Worm (Caenorhabditis elegans) whole organism, L4 larva: ENCODE measurements around the gene R11D1.2.

ENCODE experiments used
- F26F4.8 ChIP-seq: fragments of 200-800 bp; sonication (Bioruptor generic); conservative IDR thresholded peaks from 2 replicates; pipeline ENCODE4 v1.3.6; 2022; ENCODE audit warnings: missing genetic modification characterization, missing compliant biosample characterization
- F37D6.2 ChIP-seq: sonication (generic microtip); optimal IDR thresholded peaks from 2 replicates; lab custom pipeline; 2016; ENCODE audit warnings: mild to moderate bottlenecking, missing genetic modification characterization, missing compliant biosample characterization
- T20F7.1 ChIP-seq: fragments of 200-800 bp; sonication (Bioruptor generic); optimal IDR thresholded peaks from 2 replicates; lab custom pipeline; 2018; ENCODE audit warnings: mild to moderate bottlenecking, missing genetic modification characterization, missing compliant biosample characterization
- T26A8.4 ChIP-seq: fragments of 200-800 bp; sonication (Bioruptor generic); IDR thresholded peaks from 2 replicates; pipeline ENCODE4 v1.3.6; 2022; ENCODE audit warnings: missing genetic modification characterization, missing compliant biosample characterization
- Y105C5A.15 ChIP-seq: fragments of 200-800 bp; sonication (Bioruptor generic); IDR thresholded peaks from 2 replicates; pipeline ENCODE4 v1.3.6; 2022; ENCODE audit warnings: missing genetic modification characterization, missing compliant biosample characterization
- Y75B8A.6 ChIP-seq: fragments of 200-800 bp; sonication (Bioruptor generic); IDR thresholded peaks from 2 replicates; pipeline ENCODE4 v1.3.6; 2022; ENCODE audit warnings: missing genetic modification reagents, missing genetic modification characterization, missing compliant biosample characterization
- ZK337.2 ChIP-seq: fragments of 200-800 bp; sonication (Bioruptor generic); IDR thresholded peaks from 2 replicates; pipeline ENCODE4 v1.3.6; 2022; ENCODE audit warnings: missing genetic modification reagents, missing genetic modification characterization, missing compliant biosample characterization
- ZK546.5 ChIP-seq, 2 experiments: sonication (generic microtip); optimal IDR thresholded peaks; 2 replicates each; lab custom pipeline; 2017; ENCODE audit warnings: missing biosample characterization in 2 of 2, missing genetic modification characterization in 2 of 2
- ama-1 ChIP-seq: fragments of 150-350 bp; optimal IDR thresholded peaks from 2 replicates; lab custom pipeline; 2014; ENCODE audit warnings: inconsistent platforms, mixed read lengths
- arid-1 ChIP-seq: fragments of 200-800 bp; sonication (Bioruptor generic); conservative IDR thresholded peaks from 2 replicates; pipeline ENCODE4 v1.3.6; 2022; ENCODE audit warnings: missing genetic modification reagents, missing genetic modification characterization, missing compliant biosample characterization
- attf-4 ChIP-seq: sonication (generic microtip); optimal IDR thresholded peaks from 3 replicates; lab custom pipeline; 2017; ENCODE audit warnings: missing biosample characterization, missing genetic modification characterization
- ceh-20 ChIP-seq: fragments of 200-800 bp; sonication (Bioruptor generic); IDR thresholded peaks from 2 replicates; pipeline ENCODE4 v1.3.6; 2022; ENCODE audit warnings: missing genetic modification reagents, missing genetic modification characterization, missing compliant biosample characterization
- ceh-28 ChIP-seq: fragments of 150-350 bp; optimal IDR thresholded peaks from 2 replicates; lab custom pipeline; 2014; ENCODE audit warnings: missing biosample characterization, missing genetic modification reagents, missing genetic modification characterization
- cey-2 ChIP-seq: sonication (generic microtip); optimal IDR thresholded peaks from 3 replicates; lab custom pipeline; 2017; ENCODE audit warnings: missing genetic modification characterization, mild to moderate bottlenecking, missing compliant biosample characterization, antibody characterized with exemption, borderline replicate concordance; ENCODE audit not compliant: insufficient read depth
- ctbp-1 ChIP-seq: fragments of 200-800 bp; sonication (Bioruptor generic); IDR thresholded peaks from 2 replicates; pipeline ENCODE4 v1.3.6; 2022; ENCODE audit warnings: missing genetic modification reagents, missing genetic modification characterization, missing compliant biosample characterization
- dmd-6 ChIP-seq: fragments of 200-800 bp; sonication (Bioruptor generic); IDR thresholded peaks from 2 replicates; pipeline ENCODE4 v1.3.6; 2022; ENCODE audit warnings: missing genetic modification reagents, missing genetic modification characterization, missing compliant biosample characterization
- dmd-8 ChIP-seq: fragments of 200-800 bp; sonication (Bioruptor generic); IDR thresholded peaks from 2 replicates; pipeline ENCODE4 v1.3.6; 2022; ENCODE audit warnings: missing genetic modification characterization, missing compliant biosample characterization
- dpl-1 ChIP-seq: fragments of 150-350 bp; optimal IDR thresholded peaks from 2 replicates; lab custom pipeline; 2014; ENCODE audit warnings: missing biosample characterization, missing genetic modification reagents, missing genetic modification characterization
- duxl-1 ChIP-seq: sonication (generic microtip); optimal IDR thresholded peaks from 2 replicates; lab custom pipeline; 2016; ENCODE audit warnings: mild to moderate bottlenecking, missing genetic modification characterization, moderate library complexity, missing compliant biosample characterization; ENCODE audit not compliant: poor library complexity
- dve-1 ChIP-seq: sonication (generic microtip); optimal IDR thresholded peaks from 2 replicates; lab custom pipeline; 2017; ENCODE audit warnings: antibody characterized with exemption, mild to moderate bottlenecking, missing genetic modification characterization, missing compliant biosample characterization; ENCODE audit not compliant: insufficient read depth
- egl-27 ChIP-seq: sonication (generic microtip); optimal IDR thresholded peaks from 3 replicates; lab custom pipeline; 2017; ENCODE audit warnings: missing biosample characterization, missing genetic modification reagents, missing genetic modification characterization
- fos-1 ChIP-seq: fragments of 150-350 bp; optimal IDR thresholded peaks from 2 replicates; lab custom pipeline; 2014; ENCODE audit warnings: missing biosample characterization, missing genetic modification characterization
- hlh-11 ChIP-seq: fragments of 200-800 bp; sonication (Bioruptor generic); optimal IDR thresholded peaks from 2 replicates; lab custom pipeline; 2018; ENCODE audit warnings: mild to moderate bottlenecking, missing genetic modification characterization, missing compliant biosample characterization
- hlh-30 ChIP-seq: sonication (generic microtip); optimal IDR thresholded peaks from 2 replicates; lab custom pipeline; 2017; ENCODE audit warnings: antibody characterized with exemption, mild to moderate bottlenecking, missing genetic modification characterization, missing compliant biosample characterization; ENCODE audit not compliant: insufficient read depth
- jun-1 ChIP-seq: fragments of 150-350 bp; optimal IDR thresholded peaks from 2 replicates; lab custom pipeline; 2014; ENCODE audit warnings: missing biosample characterization, missing genetic modification reagents, missing genetic modification characterization
- lim-7 ChIP-seq: fragments of 200-800 bp; sonication (Bioruptor generic); IDR thresholded peaks from 2 replicates; pipeline ENCODE4 v1.3.6; 2022; ENCODE audit warnings: missing genetic modification characterization, missing compliant biosample characterization
- lin-1 ChIP-seq: fragments of 200-800 bp; sonication (Bioruptor generic); IDR thresholded peaks from 2 replicates; pipeline ENCODE4 v1.3.6; 2022; ENCODE audit warnings: missing genetic modification reagents, missing genetic modification characterization, missing compliant biosample characterization
- lir-3 ChIP-seq: sonication (generic microtip); optimal IDR thresholded peaks from 2 replicates; lab custom pipeline; 2016; ENCODE audit warnings: mild to moderate bottlenecking, missing genetic modification characterization, missing compliant biosample characterization
- lsy-2 ChIP-seq, 2 experiments: fragments of 150-350 bp in 1 of 2; sonication (generic microtip) in 1 of 2; optimal IDR thresholded peaks; 2 replicates each; lab custom pipeline; 2014 to 2017; ENCODE audit warnings: missing biosample characterization in 2 of 2, missing genetic modification characterization in 2 of 2
- mdt-29 ChIP-seq: fragments of 200-800 bp; sonication (Bioruptor generic); IDR thresholded peaks from 2 replicates; pipeline ENCODE4 v1.3.6; 2022; ENCODE audit warnings: missing genetic modification reagents, missing genetic modification characterization, missing compliant biosample characterization
- mes-2 ChIP-seq: sonication (generic microtip); optimal IDR thresholded peaks from 2 replicates; lab custom pipeline; 2016; ENCODE audit warnings: missing genotype, mild to moderate bottlenecking, missing genetic modification characterization, missing compliant biosample characterization; ENCODE audit not compliant: poor library complexity, severe bottlenecking
- mxl-3 ChIP-seq: fragments of 200-800 bp; sonication (Bioruptor generic); optimal IDR thresholded peaks from 2 replicates; lab custom pipeline; 2018; ENCODE audit warnings: mild to moderate bottlenecking, missing genetic modification characterization, missing compliant biosample characterization
- nhr-102 ChIP-seq: sonication (generic microtip); optimal IDR thresholded peaks from 2 replicates; lab custom pipeline; 2016; ENCODE audit warnings: mild to moderate bottlenecking, missing genetic modification characterization, moderate library complexity, missing compliant biosample characterization
- nhr-11 ChIP-seq: fragments of 150-350 bp; optimal IDR thresholded peaks from 2 replicates; lab custom pipeline; 2014; ENCODE audit warnings: missing biosample characterization, missing genetic modification characterization
- nhr-237 ChIP-seq: sonication (generic microtip); optimal IDR thresholded peaks from 2 replicates; lab custom pipeline; 2017; ENCODE audit warnings: missing biosample characterization, missing genetic modification characterization
- nhr-48 ChIP-seq: sonication (generic microtip); optimal IDR thresholded peaks from 2 replicates; lab custom pipeline; 2016; ENCODE audit warnings: mild to moderate bottlenecking, missing genetic modification characterization, missing compliant biosample characterization
- pha-4 ChIP-seq, 2 experiments: fragments of 150-350 bp in 1 of 2; fragments of 200-800 bp in 1 of 2; sonication (Bioruptor generic) in 1 of 2; IDR thresholded peaks in 1 of 2; optimal IDR thresholded peaks in 1 of 2; 2 replicates each; pipeline versions ENCODE4 v1.3.6 to Lab custom; 2014 to 2022; ENCODE audit warnings: missing genetic modification characterization in 2 of 2, missing genetic modification reagents in 2 of 2, missing biosample characterization in 1 of 2, missing compliant biosample characterization in 1 of 2
- php-3 ChIP-seq: fragments of 200-800 bp; sonication (Bioruptor generic); IDR thresholded peaks from 2 replicates; pipeline ENCODE4 v1.3.6; 2022; ENCODE audit warnings: missing genetic modification reagents, missing genetic modification characterization, missing compliant biosample characterization
- pqm-1 ChIP-seq: sonication (generic microtip); optimal IDR thresholded peaks from 2 replicates; lab custom pipeline; 2017; ENCODE audit warnings: missing biosample characterization, missing genetic modification characterization
- rbr-2 ChIP-seq: sonication (generic microtip); optimal IDR thresholded peaks from 2 replicates; lab custom pipeline; 2016; ENCODE audit warnings: missing genotype, missing genetic modification characterization, missing compliant biosample characterization
- set-16 ChIP-seq: fragments of 200-800 bp; sonication (Bioruptor generic); IDR thresholded peaks from 2 replicates; pipeline ENCODE4 v1.3.6; 2022; ENCODE audit warnings: missing genetic modification reagents, missing genetic modification characterization, missing compliant biosample characterization
- skn-1 ChIP-seq: fragments of 150-350 bp; optimal IDR thresholded peaks from 2 replicates; lab custom pipeline; 2014; ENCODE audit warnings: missing biosample characterization, missing genetic modification characterization
- snpc-4 ChIP-seq: fragments of 150-350 bp; optimal IDR thresholded peaks from 2 replicates; lab custom pipeline; 2014; ENCODE audit warnings: missing biosample characterization, missing genetic modification characterization
- spr-1 ChIP-seq: sonication (generic microtip); optimal IDR thresholded peaks from 2 replicates; lab custom pipeline; 2016; ENCODE audit warnings: mild to moderate bottlenecking, missing genetic modification characterization, missing compliant biosample characterization
- spr-3 ChIP-seq: fragments of 200-800 bp; sonication (Bioruptor generic); optimal IDR thresholded peaks from 2 replicates; lab custom pipeline; 2018; ENCODE audit warnings: mild to moderate bottlenecking, missing genetic modification characterization, missing compliant biosample characterization
- unc-39 ChIP-seq: sonication (generic microtip); optimal IDR thresholded peaks from 2 replicates; lab custom pipeline; 2017; ENCODE audit warnings: missing biosample characterization, missing genetic modification characterization
- unc-62 ChIP-seq, 3 experiments: fragments of 150-350 bp in 1 of 3; sonication (generic microtip); optimal IDR thresholded peaks in 2 of 3; peaks in 1 of 3; 1 replicate in 1 of 3; 2 replicates in 2 of 3; lab custom pipeline; 2014 to 2017; ENCODE audit warnings: missing biosample characterization in 3 of 3, missing genetic modification characterization in 3 of 3, missing genetic modification reagents in 3 of 3, missing genotype in 1 of 3
- zfp-3 ChIP-seq: fragments of 200-800 bp; sonication (Bioruptor generic); conservative IDR thresholded peaks from 2 replicates; pipeline ENCODE4 v1.3.6; 2022; ENCODE audit warnings: missing genetic modification reagents, missing genetic modification characterization, missing compliant biosample characterization
- zip-2 ChIP-seq: fragments of 150-350 bp; optimal IDR thresholded peaks from 2 replicates; lab custom pipeline; 2014; ENCODE audit warnings: missing biosample characterization, missing genetic modification characterization
- ztf-7 ChIP-seq: fragments of 150-350 bp; optimal IDR thresholded peaks from 2 replicates; lab custom pipeline; 2014; ENCODE audit warnings: missing biosample characterization, missing genetic modification characterization

Gene R11D1.2

ce11 chrV:12659426-12659825 is 49.0 kb upstream of the R11D1.2 start, which contains the start of gene ccch-3 (continued):
- TF ChIP-seq mdt-29 (no peak), dmd-6 (no peak; the same call in 1 of the 2 replicates), lim-7 (GFP tag; lab: Robert Waterston, UW) (no peak), nhr-48 (tag; lab: Kevin White, UChicago) (no peak), ZK337.2 (GFP tag; lab: Robert Waterston, UW) (no peak), dmd-8 (GFP tag; lab: Robert Waterston, UW) (0 out of 2 replicates have a peak, but pooled peaks have one; percentile 42), ama-1 (lab: Kevin White, UChicago) (no peak), mxl-3 (peak; percentile 33), F26F4.8 (GFP tag; lab: Robert Waterston, UW) (no peak), lin-1 (no peak), attf-4 (tag; lab: Kevin White, UChicago) (no peak), arid-1 (0 out of 2 replicates have a peak, but pooled peaks have one; percentile 17), rbr-2 (tag; lab: Kevin White, UChicago) (peak; percentile 70), jun-1 (tag; lab: Kevin White, UChicago) (no peak), nhr-237 (no peak), F37D6.2 (tag; lab: Kevin White, UChicago) (no peak), T20F7.1 (GFP tag; lab: Kevin White, UChicago) (peak; percentile 81), unc-62 (GFP tag; optimal IDR thresholded peaks at IDR 0.05 in 1 of 2; lab: Kevin White, UChicago) (no peak), unc-62 (tag; optimal IDR thresholded peaks at IDR 0.05; lab: Kevin White, UChicago) (no peak), php-3 (GFP tag; lab: Robert Waterston, UW) (no peak), dve-1 (tag; lab: Kevin White, UChicago) (peak; percentile 77), ZK546.5 (tag; optimal IDR thresholded peaks at IDR 0.05; lab: Kevin White, UChicago) (no peak), ztf-7 (tag; lab: Kevin White, UChicago) (no peak), ctbp-1 (GFP tag; lab: Robert Waterston, UW) (peak; percentile 48; the same call in 1 of the 2 replicates), lsy-2 (tag; optimal IDR thresholded peaks at IDR 0.05; lab: Kevin White, UChicago) (peak in 1 of 2 experiments; percentile 86), spr-1 (tag; lab: Kevin White, UChicago) (no peak), ceh-20 (GFP tag; lab: Robert Waterston, UW) (no peak), nhr-102 (tag; lab: Kevin White, UChicago) (peak; percentile 35), T26A8.4 (GFP tag; lab: Robert Waterston, UW) (no peak), zip-2 (tag; lab: Kevin White, UChicago) (no peak), skn-1 (tag; lab: Kevin White, UChicago) (no peak), ceh-28 (tag; lab: Kevin White, UChicago) (no peak), pqm-1 (tag; lab: Kevin White, UChicago) (no peak), Y75B8A.6 (GFP tag; lab: Robert Waterston, UW) (0 out of 2 replicates have a peak, but pooled peaks have one; percentile 56), nhr-11 (tag; lab: Kevin White, UChicago) (peak; percentile 51), snpc-4 (tag; lab: Kevin White, UChicago) (no peak), egl-27 (tag; lab: Kevin White, UChicago) (no peak), mes-2 (tag; lab: Kevin White, UChicago) (peak; percentile 87), hlh-11 (tag; lab: Kevin White, UChicago) (peak; percentile 50), set-16 (GFP tag; lab: Robert Waterston, UW) (no peak), Y105C5A.15 (GFP tag; lab: Robert Waterston, UW) (no peak), cey-2 (no peak), lir-3 (tag; lab: Kevin White, UChicago) (no peak), dpl-1 (GFP tag; lab: Kevin White, UChicago) (peak; percentile 70), spr-3 (GFP tag; lab: Kevin White, UChicago) (no peak), hlh-30 (tag; lab: Kevin White, UChicago) (peak; percentile 86), fos-1 (tag; lab: Kevin White, UChicago) (no peak), unc-39 (tag; lab: Kevin White, UChicago) (no peak), pha-4 (GFP tag; IDR thresholded peaks at IDR 0.05; lab: Robert Waterston, UW) (peak; percentile 65; the same call in 1 of the 2 replicates), pha-4 (tag; optimal IDR thresholded peaks at IDR 0.05; lab: Kevin White, UChicago) (no peak), duxl-1 (no peak), zfp-3 (GFP tag; lab: Robert Waterston, UW) (no peak)
